Worm (Caenorhabditis elegans) whole organism, late embryonic: ENCODE results near the gene odr-4.

ENCODE experiments used
- C08G9.2 ChIP-seq: sonication (generic microtip); optimal IDR thresholded peaks from 2 replicates; lab custom pipeline; 2016; ENCODE audit warnings: mild to moderate bottlenecking, missing genetic modification characterization, moderate library complexity, missing compliant biosample characterization
- C38D4.7 ChIP-seq: fragments of 200-800 bp; sonication (Bioruptor generic); optimal IDR thresholded peaks from 2 replicates; lab custom pipeline; 2018; ENCODE audit warnings: mild to moderate bottlenecking, missing genetic modification characterization, moderate library complexity, missing compliant biosample characterization
- F13H6.1 ChIP-seq: sonication (generic microtip); optimal IDR thresholded peaks from 2 replicates; lab custom pipeline; 2016; ENCODE audit warnings: missing genetic modification characterization, missing compliant biosample characterization
- K02D7.2 ChIP-seq: sonication (generic microtip); optimal IDR thresholded peaks from 2 replicates; lab custom pipeline; 2017; ENCODE audit warnings: mild to moderate bottlenecking, missing genetic modification characterization, missing compliant biosample characterization
- Y22D7AL.16 ChIP-seq: sonication (generic microtip); optimal IDR thresholded peaks from 2 replicates; lab custom pipeline; 2016; ENCODE audit warnings: missing genetic modification characterization, missing compliant biosample characterization
- ama-1 ChIP-seq: fragments of 150-350 bp; optimal IDR thresholded peaks from 2 replicates; lab custom pipeline; 2014
- ceh-18 ChIP-seq: sonication (generic microtip); optimal IDR thresholded peaks from 2 replicates; lab custom pipeline; 2016; ENCODE audit warnings: missing genetic modification characterization, missing compliant biosample characterization
- ceh-31 ChIP-seq: sonication (generic microtip); optimal IDR thresholded peaks from 2 replicates; lab custom pipeline; 2016; ENCODE audit warnings: missing genetic modification characterization, missing compliant biosample characterization
- ceh-45 ChIP-seq: fragments of 200-800 bp; sonication (Bioruptor generic); IDR thresholded peaks from 2 replicates; pipeline ENCODE4 v1.3.6; 2022; ENCODE audit warnings: missing genetic modification reagents, missing genetic modification characterization, missing compliant biosample characterization
- ceh-6 ChIP-seq: fragments of 200-800 bp; sonication (Bioruptor generic); optimal IDR thresholded peaks from 2 replicates; lab custom pipeline; 2018; ENCODE audit warnings: mild to moderate bottlenecking, missing genetic modification characterization, missing compliant biosample characterization
- che-1 ChIP-seq: sonication (generic microtip); optimal IDR thresholded peaks from 2 replicates; lab custom pipeline; 2016; ENCODE audit warnings: mild to moderate bottlenecking, missing genetic modification characterization, missing compliant biosample characterization
- dmd-4 ChIP-seq: sonication (generic microtip); optimal IDR thresholded peaks from 2 replicates; lab custom pipeline; 2016; ENCODE audit warnings: borderline replicate concordance, missing genetic modification characterization, missing compliant biosample characterization
- elt-4 ChIP-seq: sonication (generic microtip); optimal IDR thresholded peaks from 2 replicates; lab custom pipeline; 2016; ENCODE audit warnings: missing genetic modification characterization, missing compliant biosample characterization
- eyg-1 ChIP-seq: sonication (generic microtip); optimal IDR thresholded peaks from 2 replicates; lab custom pipeline; 2016; ENCODE audit warnings: missing genotype, missing genetic modification characterization, missing compliant biosample characterization
- fkh-10 ChIP-seq: fragments of 150-350 bp; optimal IDR thresholded peaks from 2 replicates; lab custom pipeline; 2014; ENCODE audit warnings: missing biosample characterization, missing genetic modification reagents, missing genetic modification characterization
- fkh-6 ChIP-seq: sonication (generic microtip); optimal IDR thresholded peaks from 2 replicates; lab custom pipeline; 2016; ENCODE audit warnings: missing genetic modification characterization, missing compliant biosample characterization
- hlh-13 ChIP-seq: fragments of 200-800 bp; sonication (Bioruptor generic); optimal IDR thresholded peaks from 2 replicates; lab custom pipeline; 2018; ENCODE audit warnings: mild to moderate bottlenecking, missing genetic modification characterization, missing compliant biosample characterization
- hlh-30 ChIP-seq: sonication (generic microtip); optimal IDR thresholded peaks from 2 replicates; lab custom pipeline; 2017; ENCODE audit warnings: antibody characterized with exemption, missing genetic modification characterization, missing compliant biosample characterization; ENCODE audit not compliant: insufficient read depth
- hlh-6 ChIP-seq: sonication (generic microtip); optimal IDR thresholded peaks from 2 replicates; lab custom pipeline; 2016; ENCODE audit warnings: missing genotype, missing genetic modification characterization, missing compliant biosample characterization
- hlh-8 ChIP-seq: sonication (generic microtip); optimal IDR thresholded peaks from 2 replicates; lab custom pipeline; 2016; ENCODE audit warnings: missing genotype, missing genetic modification characterization, missing compliant biosample characterization
- lin-11 ChIP-seq: fragments of 200-800 bp; sonication (Bioruptor generic); optimal IDR thresholded peaks from 2 replicates; lab custom pipeline; 2018; ENCODE audit warnings: mild to moderate bottlenecking, missing genetic modification characterization, missing compliant biosample characterization
- madf-2 ChIP-seq: sonication (generic microtip); optimal IDR thresholded peaks from 2 replicates; lab custom pipeline; 2017; ENCODE audit warnings: missing genetic modification characterization, missing compliant biosample characterization
- nfya-1 ChIP-seq: sonication (generic microtip); optimal IDR thresholded peaks from 2 replicates; lab custom pipeline; 2017; ENCODE audit warnings: missing genetic modification characterization, mild to moderate bottlenecking, missing compliant biosample characterization, antibody characterized with exemption, moderate library complexity
- nhr-11 ChIP-seq: fragments of 150-350 bp; optimal IDR thresholded peaks from 2 replicates; lab custom pipeline; 2014; ENCODE audit warnings: missing biosample characterization, missing genetic modification characterization
- nhr-232 ChIP-seq: sonication (generic microtip); optimal IDR thresholded peaks from 2 replicates; lab custom pipeline; 2016; ENCODE audit warnings: missing genetic modification characterization, missing compliant biosample characterization
- npax-4 ChIP-seq: sonication (generic microtip); optimal IDR thresholded peaks from 2 replicates; lab custom pipeline; 2016; ENCODE audit warnings: missing genetic modification characterization, missing compliant biosample characterization
- odd-2 ChIP-seq: sonication (generic microtip); optimal IDR thresholded peaks from 2 replicates; lab custom pipeline; 2017; ENCODE audit warnings: antibody characterized with exemption, mild to moderate bottlenecking, missing genetic modification characterization, missing compliant biosample characterization
- pat-9 ChIP-seq: fragments of 200-800 bp; sonication (Bioruptor generic); optimal IDR thresholded peaks from 2 replicates; lab custom pipeline; 2018; ENCODE audit warnings: mild to moderate bottlenecking, missing genetic modification characterization, moderate library complexity, missing compliant biosample characterization
- sox-2 ChIP-seq: fragments of 200-800 bp; sonication (Bioruptor generic); IDR thresholded peaks from 2 replicates; pipeline ENCODE4 v1.3.6; 2022; ENCODE audit warnings: missing genetic modification reagents, missing genetic modification characterization, missing compliant biosample characterization
- sox-4 ChIP-seq: sonication (generic microtip); optimal IDR thresholded peaks from 2 replicates; lab custom pipeline; 2017; ENCODE audit warnings: mild to moderate bottlenecking, missing genetic modification characterization, inconsistent platforms, missing compliant biosample characterization
- tbx-7 ChIP-seq: sonication (generic microtip); optimal IDR thresholded peaks from 2 replicates; lab custom pipeline; 2016; ENCODE audit warnings: missing genotype, missing genetic modification characterization, missing compliant biosample characterization
- ttx-3 ChIP-seq: sonication (generic microtip); optimal IDR thresholded peaks from 2 replicates; lab custom pipeline; 2016; ENCODE audit warnings: missing genetic modification reagents, missing genetic modification characterization, missing compliant biosample characterization
- unc-3 ChIP-seq, 2 experiments: fragments of 200-800 bp in 1 of 2; sonication (Bioruptor generic) in 1 of 2; sonication (generic microtip) in 1 of 2; conservative IDR thresholded peaks in 1 of 2; optimal IDR thresholded peaks in 1 of 2; 2 replicates each; pipeline versions ENCODE4 v1.3.6 to Lab custom; 2016 to 2022; ENCODE audit warnings: missing compliant biosample characterization in 2 of 2, missing genetic modification characterization in 2 of 2, missing genetic modification reagents in 1 of 2
- unc-42 ChIP-seq: sonication (generic microtip); optimal IDR thresholded peaks from 2 replicates; lab custom pipeline; 2016; ENCODE audit warnings: missing genotype, missing genetic modification characterization, missing compliant biosample characterization
- unc-86 ChIP-seq: sonication (generic microtip); optimal IDR thresholded peaks from 2 replicates; lab custom pipeline; 2016; ENCODE audit warnings: missing genetic modification characterization, missing compliant biosample characterization
- zip-5 ChIP-seq: sonication (generic microtip); optimal IDR thresholded peaks from 2 replicates; lab custom pipeline; 2016; ENCODE audit warnings: missing genetic modification characterization, missing compliant biosample characterization
- ztf-16 ChIP-seq: sonication (generic microtip); optimal IDR thresholded peaks from 2 replicates; lab custom pipeline; 2017; ENCODE audit warnings: missing genetic modification characterization, missing compliant biosample characterization

odr-4 gene

ce11 chrIII:6711590-6711989 is 19.0 kb upstream of the odr-4 start, which contains the start of gene F37A4.5:
TSS of gene F37A4.5 (plus strand) at chrIII:6711890.
- TF ChIP-seq C08G9.2 (tag; lab: Kevin White, UChicago) (no peak), npax-4 (no peak), eyg-1 (tag; lab: Kevin White, UChicago) (no peak), lin-11 (no peak), ttx-3 (tag; lab: Kevin White, UChicago) (no peak), C38D4.7 (GFP tag; lab: Kevin White, UChicago) (no peak), ama-1 (no peak), sox-2 (GFP tag; lab: Robert Waterston, UW) (no peak), ztf-16 (tag; lab: Kevin White, UChicago) (no peak), elt-4 (no peak), hlh-30 (tag; lab: Kevin White, UChicago) (no peak), K02D7.2 (no peak), unc-3 (GFP tag; conservative IDR thresholded peaks at IDR 0.05; lab: Robert Waterston, UW) (no peak), unc-3 (tag; optimal IDR thresholded peaks at IDR 0.05; lab: Kevin White, UChicago) (no peak), Y22D7AL.16 (tag; lab: Kevin White, UChicago) (no peak), fkh-6 (tag; lab: Kevin White, UChicago) (no peak), ceh-31 (tag; lab: Kevin White, UChicago) (no peak), odd-2 (tag; lab: Kevin White, UChicago) (no peak), ceh-6 (no peak), nfya-1 (tag; lab: Kevin White, UChicago) (no peak), nhr-11 (tag; lab: Kevin White, UChicago) (no peak)

DNA sequence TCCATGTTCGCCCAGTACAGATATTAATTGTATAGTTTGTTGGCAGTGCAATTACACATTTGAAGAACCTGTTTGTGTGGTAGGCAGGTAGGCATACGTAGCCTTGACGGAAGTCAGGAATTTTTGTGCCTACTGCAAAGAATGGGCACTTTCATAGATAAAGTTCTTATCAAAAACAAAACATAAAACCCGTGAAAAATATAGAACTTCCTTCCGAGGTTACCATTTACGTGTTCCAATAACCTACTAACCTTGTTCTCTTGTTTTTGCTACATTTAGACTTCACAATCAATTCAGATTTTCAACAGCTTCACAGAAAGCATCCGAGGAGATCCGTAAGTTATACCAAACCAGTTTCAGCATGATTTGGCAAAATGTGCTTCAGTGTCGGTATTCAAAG is 17.3 kb upstream of the odr-4 start, which contains the start of gene F37A4.4:
TSS of gene F37A4.4 (plus strand) at position 301 of the 400 bp plus-strand sequence.
- no peak for TF ChIP-seq che-1 (tag; lab: Kevin White, UChicago)
- no peak for TF ChIP-seq unc-86 (tag; lab: Kevin White, UChicago)

DNA sequence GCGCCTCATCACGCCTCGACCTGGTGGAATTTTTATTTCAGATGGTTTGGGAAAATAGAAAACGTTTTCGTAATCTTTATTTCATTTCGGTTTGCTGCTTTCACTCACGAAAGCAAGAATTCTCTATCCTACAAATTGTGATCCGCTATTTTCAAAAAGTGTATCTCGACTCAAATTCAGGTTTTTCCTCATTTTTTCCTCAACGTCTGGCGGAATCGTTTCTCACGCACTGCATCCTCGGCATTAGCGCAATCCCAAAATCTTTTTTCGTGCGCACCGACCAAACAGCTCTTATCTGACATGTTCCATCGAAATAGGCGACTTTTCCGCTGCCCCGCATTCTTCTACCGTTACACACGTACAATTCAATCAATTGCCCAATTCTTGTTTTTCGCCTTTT is 12.3 kb upstream of the odr-4 start, which contains the start of gene F37A4.3:
TSS of gene F37A4.3 (plus strand) at position 301 of the 400 bp plus-strand sequence.
- TF ChIP-seq eyg-1 (tag; lab: Kevin White, UChicago) = no peak
- TF ChIP-seq hlh-6 (tag; lab: Kevin White, UChicago) = no peak
- TF ChIP-seq odd-2 (tag; lab: Kevin White, UChicago) = no peak
- TF ChIP-seq elt-4 = no peak
- no peak for TF ChIP-seq nfya-1 (tag; lab: Kevin White, UChicago)
- no peak for TF ChIP-seq hlh-8 (tag; lab: Kevin White, UChicago)
- no peak for TF ChIP-seq tbx-7
- TF ChIP-seq ceh-18 = no peak
- no peak for TF ChIP-seq F13H6.1 (tag; lab: Kevin White, UChicago)
- no peak for TF ChIP-seq hlh-13 (GFP tag; lab: Kevin White, UChicago)
- no peak for TF ChIP-seq dmd-4 (tag; lab: Kevin White, UChicago)
- no peak for TF ChIP-seq ceh-45
- TF ChIP-seq zip-5 (tag; lab: Kevin White, UChicago) = no peak

ce11 chrIII:6722208-6722679 is 8.4 kb upstream of the odr-4 start, which contains the start of the genes bath-41 and F37A4.2:
TSS of gene bath-41 (minus strand) at chrIII:6722258.
TSS of gene F37A4.2 (plus strand) at chrIII:6722454.
- TF ChIP-seq nfya-1 (tag; lab: Kevin White, UChicago) = peak; percentile 21
- TF ChIP-seq ttx-3 (tag; lab: Kevin White, UChicago) = no peak

DNA sequence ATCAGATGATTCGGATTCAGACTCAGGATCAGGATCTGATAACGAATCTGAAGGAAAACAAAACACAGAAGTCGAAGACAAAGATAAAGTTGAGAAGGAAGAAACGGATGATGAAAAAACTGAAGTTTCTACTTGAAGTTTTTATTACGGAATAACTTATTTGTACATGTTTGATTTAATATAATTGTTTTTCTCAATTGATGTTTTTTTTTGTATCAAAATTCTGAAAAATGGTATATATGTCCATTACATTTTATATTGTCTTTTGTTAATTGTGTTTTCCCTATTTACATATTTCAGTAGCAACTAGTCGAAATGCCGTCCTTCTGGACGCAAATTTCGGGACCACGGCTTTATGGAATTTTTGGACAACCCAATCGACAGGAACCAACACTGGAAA is 7.5 kb upstream of the odr-4 start, which contains the start of gene F37A4.1:
TSS of gene F37A4.1 (plus strand) at position 301 of the 400 bp plus-strand sequence.
- no peak for TF ChIP-seq nhr-232 (tag; lab: Kevin White, UChicago)
- TF ChIP-seq unc-42 (tag; lab: Kevin White, UChicago) = no peak
- TF ChIP-seq ama-1 = no peak
- TF ChIP-seq fkh-10 = no peak
- no peak for TF ChIP-seq hlh-8 (tag; lab: Kevin White, UChicago)
- no peak for TF ChIP-seq pat-9 (tag; lab: Kevin White, UChicago)
- TF ChIP-seq sox-4 = no peak
- no peak for TF ChIP-seq Y22D7AL.16 (tag; lab: Kevin White, UChicago)
- no peak for TF ChIP-seq F13H6.1 (tag; lab: Kevin White, UChicago)
- TF ChIP-seq madf-2 (tag; lab: Kevin White, UChicago) = no peak
